Fruit fly (Drosophila melanogaster) whole organism, prepupa: ENCODE results near the gene side.

Source experiments
- CG10669 ChIP-seq: fragments of 200-800 bp; sonication (Bioruptor generic); optimal IDR thresholded peaks from 3 replicates; lab custom pipeline; 2018; ENCODE audit warnings: missing biosample characterization, mild to moderate bottlenecking, missing genetic modification characterization, moderate library complexity
- CG11762 ChIP-seq: fragments of 200-800 bp; sonication (Bioruptor generic); optimal IDR thresholded peaks from 3 replicates; lab custom pipeline; 2016; ENCODE audit warnings: missing biosample characterization, missing genetic modification characterization; ENCODE audit not compliant: insufficient read depth
- CG11902 ChIP-seq: fragments of 200-800 bp; sonication (Bioruptor generic); optimal IDR thresholded peaks from 3 replicates; lab custom pipeline; 2016; ENCODE audit warnings: missing biosample characterization, missing genetic modification characterization
- CG15336 ChIP-seq: fragments of 200-800 bp; sonication (Bioruptor generic); IDR thresholded peaks from 2 replicates; pipeline ENCODE4 v1.3.6; 2022; ENCODE audit warnings: missing biosample characterization, missing genetic modification characterization
- CG16779 ChIP-seq: fragments of 200-800 bp; sonication (Bioruptor generic); optimal IDR thresholded peaks from 3 replicates; lab custom pipeline; 2017; ENCODE audit warnings: missing biosample characterization, mild to moderate bottlenecking, missing genetic modification characterization
- CG31627 ChIP-seq: fragments of 200-800 bp; sonication (Bioruptor generic); optimal IDR thresholded peaks from 3 replicates; lab custom pipeline; 2016; ENCODE audit warnings: missing biosample characterization, missing genetic modification characterization
- CG32006 ChIP-seq: fragments of 200-800 bp; sonication (Bioruptor generic); optimal IDR thresholded peaks from 3 replicates; lab custom pipeline; 2017; ENCODE audit warnings: missing biosample characterization, mild to moderate bottlenecking, missing genetic modification characterization
- CG34406 ChIP-seq: fragments of 200-800 bp; sonication (Bioruptor generic); optimal IDR thresholded peaks from 3 replicates; lab custom pipeline; 2016; ENCODE audit warnings: missing biosample characterization, missing genetic modification characterization
- CG3919 ChIP-seq: fragments of 200-800 bp; sonication (Bioruptor generic); optimal IDR thresholded peaks from 3 replicates; lab custom pipeline; 2016; ENCODE audit warnings: missing biosample characterization, missing genetic modification characterization
- CG4318 ChIP-seq: fragments of 200-800 bp; sonication (Bioruptor generic); optimal IDR thresholded peaks from 3 replicates; lab custom pipeline; 2017; ENCODE audit warnings: missing biosample characterization, mild to moderate bottlenecking, missing genetic modification characterization
- CG6163 ChIP-seq: fragments of 200-800 bp; sonication (Bioruptor generic); IDR thresholded peaks from 3 replicates; pipeline ENCODE4 v1.3.6; 2022; ENCODE audit warnings: missing biosample characterization, missing genetic modification characterization
- CG6276 ChIP-seq: fragments of 200-800 bp; sonication (Bioruptor generic); optimal IDR thresholded peaks from 2 replicates; lab custom pipeline; 2017; ENCODE audit warnings: missing biosample characterization, mild to moderate bottlenecking, missing genetic modification characterization
- CG6792 ChIP-seq: fragments of 200-800 bp; sonication (Bioruptor generic); optimal IDR thresholded peaks from 3 replicates; lab custom pipeline; 2016; ENCODE audit warnings: missing biosample characterization, missing genetic modification characterization
- CG8319 ChIP-seq: fragments of 200-800 bp; sonication (Bioruptor generic); optimal IDR thresholded peaks from 3 replicates; lab custom pipeline; 2016; ENCODE audit warnings: missing biosample characterization, missing genetic modification characterization
- CG9139 ChIP-seq: fragments of 200-800 bp; sonication (Bioruptor generic); optimal IDR thresholded peaks from 3 replicates; lab custom pipeline; 2017; ENCODE audit warnings: missing biosample characterization, mild to moderate bottlenecking, missing genetic modification characterization
- Eip75B ChIP-seq: fragments of 200-800 bp; sonication (Bioruptor generic); optimal IDR thresholded peaks from 3 replicates; lab custom pipeline; 2016; ENCODE audit warnings: missing biosample characterization, missing genetic modification characterization
- Eip78C ChIP-seq: fragments of 200-800 bp; sonication (Bioruptor generic); peaks from one replicate; lab custom pipeline; 2016; ENCODE audit warnings: missing biosample characterization, missing genetic modification characterization
- Ets21C ChIP-seq: fragments of 200-800 bp; sonication (Bioruptor generic); optimal IDR thresholded peaks from 3 replicates; lab custom pipeline; 2016; ENCODE audit warnings: missing biosample characterization, missing genetic modification characterization
- Ets96B ChIP-seq: fragments of 200-800 bp; optimal IDR thresholded peaks from 2 replicates; lab custom pipeline; 2019; ENCODE audit warnings: missing biosample characterization, mild to moderate bottlenecking, missing genetic modification characterization, moderate library complexity
- Hr4 ChIP-seq: fragments of 200-800 bp; sonication (Bioruptor generic); optimal IDR thresholded peaks from 3 replicates; lab custom pipeline; 2016; ENCODE audit warnings: missing biosample characterization, missing genetic modification characterization
- Met ChIP-seq: fragments of 200-800 bp; sonication (Bioruptor generic); optimal IDR thresholded peaks from 3 replicates; lab custom pipeline; 2016; ENCODE audit warnings: missing biosample characterization, missing genetic modification characterization
- Smox ChIP-seq: fragments of 200-800 bp; sonication (Bioruptor generic); optimal IDR thresholded peaks from 3 replicates; lab custom pipeline; 2016; ENCODE audit warnings: missing biosample characterization, missing genetic modification characterization
- Sox102F ChIP-seq: fragments of 200-800 bp; sonication (Bioruptor generic); optimal IDR thresholded peaks from 2 replicates; lab custom pipeline; 2016; ENCODE audit warnings: missing biosample characterization, mild to moderate bottlenecking, missing genetic modification characterization
- Sox14 ChIP-seq: fragments of 200-800 bp; sonication (Bioruptor generic); optimal IDR thresholded peaks from 3 replicates; lab custom pipeline; 2016; ENCODE audit warnings: missing biosample characterization, missing genetic modification characterization
- achi ChIP-seq: fragments of 200-800 bp; sonication (Bioruptor generic); optimal IDR thresholded peaks from 3 replicates; lab custom pipeline; 2016; ENCODE audit warnings: missing biosample characterization, missing genetic modification characterization
- acj6 ChIP-seq: fragments of 200-800 bp; sonication (Bioruptor generic); optimal IDR thresholded peaks from 3 replicates; lab custom pipeline; 2016; ENCODE audit warnings: missing biosample characterization, missing genetic modification characterization
- cyc ChIP-seq: fragments of 200-800 bp; sonication (Bioruptor generic); optimal IDR thresholded peaks from 3 replicates; lab custom pipeline; 2016; ENCODE audit warnings: missing biosample characterization, missing genetic modification characterization
- dac ChIP-seq: fragments of 200-800 bp; sonication (Bioruptor generic); optimal IDR thresholded peaks from 2 replicates; lab custom pipeline; 2017; ENCODE audit warnings: missing biosample characterization, mild to moderate bottlenecking, missing genetic modification characterization
- esn ChIP-seq: fragments of 200-800 bp; sonication (Bioruptor generic); optimal IDR thresholded peaks from 2 replicates; lab custom pipeline; 2016; ENCODE audit warnings: missing biosample characterization, mild to moderate bottlenecking, missing genetic modification characterization, moderate library complexity
- fd59A ChIP-seq: fragments of 200-800 bp; sonication (Bioruptor generic); optimal IDR thresholded peaks from 2 replicates; lab custom pipeline; 2017; ENCODE audit warnings: missing biosample characterization, mild to moderate bottlenecking, missing genetic modification characterization, missing genetic modification reagents
- net ChIP-seq: fragments of 200-800 bp; sonication (Bioruptor generic); optimal IDR thresholded peaks from 3 replicates; lab custom pipeline; 2016; ENCODE audit warnings: missing biosample characterization, missing genetic modification characterization
- pdm3 ChIP-seq: fragments of 200-800 bp; sonication (Bioruptor generic); optimal IDR thresholded peaks from 3 replicates; lab custom pipeline; 2016; ENCODE audit warnings: missing biosample characterization, missing genetic modification characterization
- salr ChIP-seq, 2 experiments: fragments of 200-800 bp; sonication (Bioruptor generic); optimal IDR thresholded peaks; 3 replicates each; lab custom pipeline; 2016 to 2018; ENCODE audit warnings: missing biosample characterization in 2 of 2, missing genetic modification characterization in 2 of 2, mild to moderate bottlenecking in 1 of 2
- spab ChIP-seq: fragments of 200-800 bp; sonication (Bioruptor generic); optimal IDR thresholded peaks from 2 replicates; lab custom pipeline; 2017; ENCODE audit warnings: missing biosample characterization, mild to moderate bottlenecking, missing genetic modification characterization, missing genetic modification reagents
- ss ChIP-seq, 2 experiments: fragments of 200-800 bp; sonication (Bioruptor generic); optimal IDR thresholded peaks; 2 replicates in 1 of 2; 3 replicates in 1 of 2; lab custom pipeline; 2017 to 2018; ENCODE audit warnings: mild to moderate bottlenecking in 2 of 2, missing biosample characterization in 2 of 2, missing genetic modification characterization in 2 of 2, moderate library complexity in 1 of 2
- svp ChIP-seq: fragments of 200-800 bp; sonication (Bioruptor generic); peaks from one replicate; lab custom pipeline; 2016; ENCODE audit warnings: missing biosample characterization, missing genetic modification characterization

The side gene

DNA sequence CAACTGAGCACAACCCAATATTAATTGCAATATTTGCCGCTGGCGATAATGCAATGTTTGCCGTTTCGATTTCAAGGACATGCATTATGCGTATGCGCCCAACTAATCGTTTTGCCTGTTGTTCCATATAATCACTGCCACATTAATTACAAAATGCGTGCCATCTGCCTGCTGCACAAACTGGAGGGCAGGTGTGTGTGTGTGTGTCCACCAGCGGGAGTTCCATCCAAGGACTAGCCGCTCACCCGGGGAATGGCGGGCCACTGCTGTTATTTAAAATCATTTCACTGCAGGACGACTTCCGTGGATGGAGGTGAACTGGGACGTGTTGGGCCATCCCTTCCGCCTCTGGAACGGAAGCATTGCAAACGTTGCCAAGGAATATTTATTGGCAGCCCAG is 8.0 kb upstream of the side start:
- no peak for TF ChIP-seq salr (GFP tag; optimal IDR thresholded peaks at IDR 0.05; lab: Kevin White, UChicago)
- TF ChIP-seq Smox (GFP tag; lab: Kevin White, UChicago), result no peak
- TF ChIP-seq CG8319, result no peak
- no peak for TF ChIP-seq CG3919 (GFP tag; lab: Kevin White, UChicago)
- no peak for TF ChIP-seq pdm3
- TF ChIP-seq CG15336 (GFP tag; lab: Robert Waterston, UW), result no peak
- TF ChIP-seq Hr4 (GFP tag; lab: Kevin White, UChicago), result no peak
- no peak for TF ChIP-seq Ets21C (GFP tag; lab: Kevin White, UChicago)
- no peak for TF ChIP-seq acj6 (GFP tag; lab: Kevin White, UChicago)
- no peak for TF ChIP-seq Eip78C (GFP tag; lab: Kevin White, UChicago)
- TF ChIP-seq CG32006 (GFP tag; lab: Kevin White, UChicago), result no peak

DNA sequence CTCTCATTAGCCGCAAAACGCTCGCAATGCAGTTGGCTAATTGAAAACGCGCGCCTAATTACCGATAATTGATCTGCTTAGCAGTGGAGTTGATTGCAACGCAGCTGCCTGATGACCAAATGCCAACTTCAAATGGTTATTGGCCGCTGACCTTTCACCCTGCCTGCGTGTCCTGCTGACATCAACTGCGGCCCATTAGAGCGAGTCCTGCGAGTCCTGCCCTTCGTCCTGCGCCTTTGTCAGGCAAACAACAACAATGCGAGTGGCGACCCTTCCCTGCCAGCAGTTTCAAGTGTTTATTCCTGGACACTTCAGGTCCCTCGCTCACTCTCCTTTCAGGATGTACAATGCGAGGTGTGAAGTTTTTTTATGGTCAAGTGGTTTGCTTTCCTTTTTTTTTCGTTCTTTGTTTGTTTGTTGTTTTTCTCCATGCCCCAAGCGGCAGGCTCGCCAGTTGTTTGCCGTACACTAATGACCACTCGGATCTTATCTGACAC is 5.2 kb upstream of the side start:
- no peak for TF ChIP-seq CG8319
- TF ChIP-seq dac (GFP tag; lab: Kevin White, UChicago), result no peak
- TF ChIP-seq CG16779, result no peak
- TF ChIP-seq spab (GFP tag; lab: Kevin White, UChicago), result no peak
- TF ChIP-seq achi (GFP tag; lab: Kevin White, UChicago), result no peak
- no peak for TF ChIP-seq cyc (GFP tag; lab: Kevin White, UChicago)
- TF ChIP-seq CG4318 (GFP tag; lab: Kevin White, UChicago), result no peak
- no peak for TF ChIP-seq Eip78C (GFP tag; lab: Kevin White, UChicago)
- TF ChIP-seq CG31627 (GFP tag; lab: Kevin White, UChicago), result no peak
- TF ChIP-seq salr (GFP tag; optimal IDR thresholded peaks at IDR 0.05; lab: Kevin White, UChicago), result no peak
- TF ChIP-seq svp (GFP tag; lab: Kevin White, UChicago), result no peak
- no peak for TF ChIP-seq Ets96B (tag; lab: Kevin White, UChicago)
- TF ChIP-seq Sox102F, result no peak
- TF ChIP-seq CG3919 (GFP tag; lab: Kevin White, UChicago), result no peak
- no peak for TF ChIP-seq Met
- no peak for TF ChIP-seq CG32006 (GFP tag; lab: Kevin White, UChicago)
- no peak for TF ChIP-seq Eip75B (GFP tag; lab: Kevin White, UChicago)

DNA sequence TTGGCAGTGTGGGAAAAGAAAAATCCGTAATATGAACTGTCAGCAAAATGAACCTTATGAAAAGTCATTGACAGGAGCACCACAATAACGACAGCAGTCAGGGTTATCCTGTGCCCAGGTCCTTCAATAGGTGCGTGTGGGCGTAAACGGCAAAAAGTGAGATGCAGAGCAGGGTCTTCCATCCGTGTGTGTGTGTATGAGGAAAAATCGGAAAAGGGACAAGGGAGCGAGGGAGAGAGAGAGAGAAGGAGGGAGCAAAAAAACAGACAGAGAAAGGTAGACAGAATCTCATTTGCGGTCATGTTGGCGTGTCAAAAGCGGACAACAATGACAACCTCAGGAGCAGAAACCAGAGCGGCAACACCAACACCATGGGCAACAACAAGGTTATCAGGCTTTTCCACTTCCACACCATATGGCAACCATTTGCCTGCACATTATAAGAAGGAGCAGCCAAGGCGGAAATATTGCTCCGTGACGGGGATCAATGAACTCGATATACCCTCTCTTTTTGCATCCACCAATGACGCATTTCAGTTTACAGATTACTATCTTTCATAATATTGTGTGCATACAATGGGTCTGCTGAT is 4.0 kb upstream of the side start:
- TF ChIP-seq CG9139 (GFP tag; lab: Kevin White, UChicago) (no peak), esn (GFP tag; lab: Kevin White, UChicago) (no peak), Sox14 (GFP tag; lab: Kevin White, UChicago) (no peak), CG6276 (GFP tag; lab: Kevin White, UChicago) (no peak), CG6163 (GFP tag; lab: Robert Waterston, UW) (no peak), CG32006 (GFP tag; lab: Kevin White, UChicago) (no peak), CG34406 (GFP tag; lab: Kevin White, UChicago) (no peak), ss (GFP tag; optimal IDR thresholded peaks at IDR 0.05; lab: Kevin White, UChicago) (no peak), CG11902 (GFP tag; lab: Kevin White, UChicago) (no peak), net (GFP tag; lab: Kevin White, UChicago) (no peak), CG11762 (GFP tag; lab: Kevin White, UChicago) (no peak), CG10669 (GFP tag; lab: Kevin White, UChicago) (no peak), CG6792 (no peak), fd59A (GFP tag; lab: Kevin White, UChicago) (no peak), cyc (GFP tag; lab: Kevin White, UChicago) (no peak)
